Fruit fly (Drosophila melanogaster) whole organism, embryonic: ENCODE measurements around the gene CG15332.

Experiments used
- Atf-2 ChIP-seq: fragments of 200-800 bp; sonication (Bioruptor generic); optimal IDR thresholded peaks from 2 replicates; lab custom pipeline; 2016; ENCODE audit warnings: missing biosample characterization, missing genetic modification characterization
- B-H1 ChIP-seq: fragments of 200-800 bp; sonication (Bioruptor generic); IDR thresholded peaks from 3 replicates; pipeline ENCODE4 v1.3.6; 2022; ENCODE audit warnings: missing biosample characterization, missing genetic modification characterization
- Bgb ChIP-seq: fragments of 200-800 bp; sonication (Bioruptor generic); IDR thresholded peaks from 2 replicates; pipeline ENCODE4 v1.3.6; 2022; ENCODE audit warnings: missing biosample characterization, missing genetic modification characterization; ENCODE audit not compliant: partially characterized antibody
- BtbVII ChIP-seq: fragments of 200-800 bp; sonication (Bioruptor generic); optimal IDR thresholded peaks from 3 replicates; lab custom pipeline; 2017; ENCODE audit warnings: missing biosample characterization, mild to moderate bottlenecking, missing genetic modification characterization
- CG10654 ChIP-seq: fragments of 200-800 bp; sonication (Bioruptor generic); optimal IDR thresholded peaks from 2 replicates; lab custom pipeline; 2016; ENCODE audit warnings: missing biosample characterization, missing genetic modification characterization
- CG11093 ChIP-seq: fragments of 200-800 bp; sonication (Bioruptor generic); IDR thresholded peaks from 3 replicates; pipeline ENCODE4 v1.3.6; 2022; ENCODE audit warnings: missing biosample characterization, missing genetic modification characterization
- CG1233 ChIP-seq: fragments of 200-800 bp; sonication (Bioruptor generic); optimal IDR thresholded peaks from 4 replicates; lab custom pipeline; 2018; ENCODE audit warnings: missing biosample characterization, mild to moderate bottlenecking, missing genetic modification characterization
- CG12942 ChIP-seq: fragments of 200-800 bp; sonication (Bioruptor generic); optimal IDR thresholded peaks from 3 replicates; lab custom pipeline; 2016; ENCODE audit warnings: missing biosample characterization, missing genetic modification characterization
- CG14050 ChIP-seq: fragments of 200-800 bp; sonication (Bioruptor generic); IDR thresholded peaks from 3 replicates; pipeline ENCODE4 v1.3.6; 2022; ENCODE audit warnings: missing biosample characterization, missing genetic modification characterization
- CG18262 ChIP-seq: fragments of 200-800 bp; optimal IDR thresholded peaks from 3 replicates; lab custom pipeline; 2019; ENCODE audit warnings: missing biosample characterization, mild to moderate bottlenecking, missing genetic modification characterization, moderate library complexity
- CG2202 ChIP-seq: fragments of 200-800 bp; sonication (Bioruptor generic); optimal IDR thresholded peaks from 2 replicates; lab custom pipeline; 2018; ENCODE audit warnings: missing biosample characterization, mild to moderate bottlenecking, missing genetic modification characterization
- CG31388 ChIP-seq: fragments of 200-800 bp; sonication (Bioruptor generic); optimal IDR thresholded peaks from 2 replicates; lab custom pipeline; 2016; ENCODE audit warnings: missing biosample characterization, missing genetic modification characterization
- CG4360 ChIP-seq: fragments of 200-800 bp; sonication (Bioruptor generic); IDR thresholded peaks from 2 replicates; pipeline ENCODE4 v1.3.6; 2022; ENCODE audit warnings: missing biosample characterization, missing genetic modification characterization
- CG5953 ChIP-seq: fragments of 200-800 bp; sonication (Bioruptor generic); IDR thresholded peaks from 2 replicates; pipeline ENCODE4 v1.3.6; 2022; ENCODE audit warnings: missing biosample characterization, missing genetic modification characterization
- CG7372 ChIP-seq: fragments of 200-800 bp; sonication (Bioruptor generic); IDR thresholded peaks from 2 replicates; pipeline ENCODE4 v1.3.6; 2022; ENCODE audit warnings: missing biosample characterization, missing genetic modification characterization
- D19A ChIP-seq: fragments of 200-800 bp; optimal IDR thresholded peaks from 3 replicates; lab custom pipeline; 2019; ENCODE audit warnings: missing biosample characterization, mild to moderate bottlenecking, missing genetic modification characterization, moderate library complexity
- Dref ChIP-seq: fragments of 200-800 bp; sonication (Bioruptor generic); IDR thresholded peaks from 2 replicates; pipeline ENCODE4 v1.3.6; 2022; ENCODE audit warnings: missing biosample characterization, missing genetic modification characterization
- E2f2 ChIP-seq: fragments of 200-800 bp; sonication (Bioruptor generic); IDR thresholded peaks from 2 replicates; pipeline ENCODE4 v1.3.6; 2022; ENCODE audit warnings: missing biosample characterization, missing genetic modification characterization
- Eip74EF ChIP-seq, 2 experiments: fragments of 200-800 bp in 1 of 2; fragments of >200 bp in 1 of 2; sonication (Bioruptor generic) in 1 of 2; optimal IDR thresholded peaks; 2 replicates each; lab custom pipeline; 2017 to 2019; ENCODE audit warnings: missing biosample characterization in 2 of 2, missing genetic modification characterization in 2 of 2, mild to moderate bottlenecking in 1 of 2, moderate library complexity in 1 of 2
- Elba2 ChIP-seq: fragments of 200-800 bp; sonication (Bioruptor generic); optimal IDR thresholded peaks from 3 replicates; lab custom pipeline; 2016; ENCODE audit warnings: missing biosample characterization, missing genetic modification characterization
- Ets65A ChIP-seq: fragments of 200-800 bp; sonication (Bioruptor generic); peaks from one replicate; lab custom pipeline; 2016; ENCODE audit warnings: missing biosample characterization, missing genetic modification characterization
- Gsc ChIP-seq: fragments of 200-800 bp; sonication (Bioruptor generic); IDR thresholded peaks from 2 replicates; pipeline ENCODE4 v1.3.6; 2022; ENCODE audit warnings: missing biosample characterization, missing genetic modification characterization
- Gug ChIP-seq: fragments of 200-800 bp; sonication (Bioruptor generic); IDR thresholded peaks from 4 replicates; pipeline ENCODE4 v1.3.6; 2022; ENCODE audit warnings: missing biosample characterization, missing genetic modification characterization
- Hmr ChIP-seq: fragments of 200-800 bp; sonication (Bioruptor generic); optimal IDR thresholded peaks from 3 replicates; lab custom pipeline; 2017; ENCODE audit warnings: mild to moderate bottlenecking, missing biosample characterization, missing genetic modification reagents, missing genetic modification characterization
- Mrtf ChIP-seq: fragments of 200-800 bp; sonication (Bioruptor generic); IDR thresholded peaks from 3 replicates; pipeline ENCODE4 v1.3.6; 2022; ENCODE audit warnings: missing biosample characterization, missing genetic modification characterization
- Optix ChIP-seq: fragments of 200-800 bp; sonication (Bioruptor generic); IDR thresholded peaks from 3 replicates; pipeline ENCODE4 v1.3.6; 2022; ENCODE audit warnings: missing biosample characterization, missing genetic modification characterization
- Ptx1 ChIP-seq: fragments of 200-800 bp; sonication (Bioruptor generic); IDR thresholded peaks from 2 replicates; pipeline ENCODE4 v1.3.6; 2022; ENCODE audit warnings: missing biosample characterization, missing genetic modification characterization
- Rfx ChIP-seq: fragments of 200-800 bp; sonication (Bioruptor generic); IDR thresholded peaks from 2 replicates; pipeline ENCODE4 v1.3.6; 2022; ENCODE audit warnings: missing biosample characterization, missing genetic modification characterization
- Vsx1 ChIP-seq: fragments of 200-800 bp; sonication (Bioruptor generic); optimal IDR thresholded peaks from 2 replicates; lab custom pipeline; 2017; ENCODE audit warnings: missing biosample characterization, mild to moderate bottlenecking, missing genetic modification characterization, missing genetic modification reagents
- ac ChIP-seq: fragments of 200-800 bp; sonication (Bioruptor generic); optimal IDR thresholded peaks from 3 replicates; lab custom pipeline; 2017; ENCODE audit warnings: missing biosample characterization, mild to moderate bottlenecking, missing genetic modification characterization
- bcd ChIP-seq: fragments of 200-800 bp; sonication (Bioruptor generic); optimal IDR thresholded peaks from 2 replicates; lab custom pipeline; 2017; ENCODE audit warnings: missing biosample characterization, mild to moderate bottlenecking, missing genetic modification characterization
- cas ChIP-seq: fragments of 200-800 bp; sonication (Bioruptor generic); IDR thresholded peaks from 2 replicates; pipeline ENCODE4 v1.3.6; 2022; ENCODE audit warnings: missing biosample characterization, missing genetic modification characterization
- croc ChIP-seq: fragments of 200-800 bp; sonication (Bioruptor generic); conservative IDR thresholded peaks from 3 replicates; pipeline ENCODE4 v1.3.6; 2022; ENCODE audit warnings: missing biosample characterization, missing genetic modification characterization
- cwo ChIP-seq: fragments of 200-800 bp; sonication (Bioruptor generic); optimal IDR thresholded peaks from 3 replicates; lab custom pipeline; 2017; ENCODE audit warnings: missing biosample characterization, missing genetic modification characterization, mild to moderate bottlenecking, moderate library complexity, missing genetic modification reagents
- dimm ChIP-seq: fragments of 200-800 bp; sonication (Bioruptor generic); IDR thresholded peaks from 2 replicates; pipeline ENCODE4 v1.3.6; 2022; ENCODE audit warnings: missing biosample characterization, missing genetic modification characterization
- dmrt99B ChIP-seq: fragments of 200-800 bp; sonication (Bioruptor generic); optimal IDR thresholded peaks from 2 replicates; lab custom pipeline; 2018; ENCODE audit warnings: missing biosample characterization, mild to moderate bottlenecking, missing genetic modification characterization, moderate library complexity
- esg ChIP-seq: fragments of 200-800 bp; sonication (Bioruptor generic); conservative IDR thresholded peaks from 2 replicates; pipeline ENCODE4 v1.3.6; 2022; ENCODE audit warnings: missing biosample characterization, missing genetic modification characterization
- eve ChIP-seq, 2 experiments: fragments of >200 bp; optimal IDR thresholded peaks; 2 replicates each; lab custom pipeline; 2017; ENCODE audit warnings: missing biosample characterization in 2 of 2, missing genetic modification characterization in 2 of 2
- ind ChIP-seq: fragments of 200-800 bp; sonication (Bioruptor generic); optimal IDR thresholded peaks from 3 replicates; lab custom pipeline; 2016; ENCODE audit warnings: missing biosample characterization, missing genetic modification characterization
- kay ChIP-seq: fragments of 200-800 bp; sonication (Bioruptor generic); optimal IDR thresholded peaks from 2 replicates; lab custom pipeline; 2016; ENCODE audit warnings: missing biosample characterization, missing genetic modification characterization
- knrl ChIP-seq: fragments of 200-800 bp; sonication (Bioruptor generic); IDR thresholded peaks from 3 replicates; pipeline ENCODE4 v1.3.6; 2022; ENCODE audit warnings: missing biosample characterization, missing genetic modification characterization; ENCODE audit not compliant: partially characterized antibody
- lab ChIP-seq: fragments of 200-800 bp; sonication (Bioruptor generic); optimal IDR thresholded peaks from 3 replicates; lab custom pipeline; 2017; ENCODE audit warnings: missing biosample characterization, missing genetic modification characterization, mild to moderate bottlenecking, moderate library complexity, missing genetic modification reagents
- nerfin-1 ChIP-seq: fragments of 200-800 bp; sonication (Bioruptor generic); optimal IDR thresholded peaks from 3 replicates; lab custom pipeline; 2019; ENCODE audit warnings: missing biosample characterization, mild to moderate bottlenecking, missing genetic modification characterization, moderate library complexity
- pho ChIP-seq: fragments of 200-800 bp; sonication (Bioruptor generic); optimal IDR thresholded peaks from 2 replicates; lab custom pipeline; 2016; ENCODE audit warnings: missing biosample characterization, missing genetic modification characterization
- ranshi ChIP-seq: fragments of 200-800 bp; sonication (Bioruptor generic); IDR thresholded peaks from 2 replicates; pipeline ENCODE4 v1.3.6; 2022; ENCODE audit warnings: missing biosample characterization, missing genetic modification characterization
- sens ChIP-seq: fragments of 200-800 bp; sonication (Bioruptor generic); peaks from one replicate; lab custom pipeline; 2016; ENCODE audit warnings: missing biosample characterization, missing genetic modification characterization
- shn ChIP-seq: fragments of 200-800 bp; sonication (Bioruptor generic); optimal IDR thresholded peaks from 3 replicates; lab custom pipeline; 2016; ENCODE audit warnings: missing biosample characterization, missing genetic modification characterization
- sr ChIP-seq: fragments of 200-800 bp; sonication (Bioruptor generic); IDR thresholded peaks from 3 replicates; pipeline ENCODE4 v1.3.6; 2022; ENCODE audit warnings: missing biosample characterization, missing genetic modification characterization
- sug ChIP-seq: fragments of 200-800 bp; optimal IDR thresholded peaks from 2 replicates; lab custom pipeline; 2019; ENCODE audit warnings: missing biosample characterization, mild to moderate bottlenecking, missing genetic modification characterization, moderate library complexity
- twi ChIP-seq: fragments of 200-800 bp; optimal IDR thresholded peaks from 2 replicates; lab custom pipeline; 2019; ENCODE audit warnings: missing biosample characterization, mild to moderate bottlenecking, missing genetic modification characterization, moderate library complexity
- tx ChIP-seq: fragments of 200-800 bp; sonication (Bioruptor generic); optimal IDR thresholded peaks from 2 replicates; lab custom pipeline; 2016; ENCODE audit warnings: missing biosample characterization, missing genetic modification characterization
- unpg ChIP-seq: fragments of 200-800 bp; sonication (Bioruptor generic); optimal IDR thresholded peaks from 3 replicates; lab custom pipeline; 2018; ENCODE audit warnings: missing biosample characterization, mild to moderate bottlenecking, missing genetic modification characterization, moderate library complexity

The CG15332 gene

dm6 chrX:7970396-7970795 lies 14.6 kb upstream of the CG15332 start (continued):
- peak; percentile 51 for TF ChIP-seq bcd (GFP tag; lab: Kevin White, UChicago)
- no peak for TF ChIP-seq kay
- peak; percentile 2 for TF ChIP-seq Vsx1
- TF ChIP-seq CG1233 (GFP tag; lab: Kevin White, UChicago) = peak; percentile 49
- peak; percentile 40 for TF ChIP-seq sug
- TF ChIP-seq sr (GFP tag; lab: Robert Waterston, UW) = no peak
- no peak for TF ChIP-seq Elba2
- no peak for TF ChIP-seq B-H1 (GFP tag; lab: Robert Waterston, UW)
- TF ChIP-seq Ptx1 = peak; percentile 48
- no peak for TF ChIP-seq Ets65A (GFP tag; lab: Kevin White, UChicago)
- TF ChIP-seq pho = peak; percentile 52
- TF ChIP-seq CG14050 (GFP tag; lab: Robert Waterston, UW) = no peak; the same call in 2 of the 3 replicates
- TF ChIP-seq Eip74EF (GFP tag; optimal IDR thresholded peaks at IDR 0.05; lab: Kevin White, UChicago) = no peak
- TF ChIP-seq Gsc = no peak
- TF ChIP-seq cwo (GFP tag; lab: Kevin White, UChicago) = peak; percentile 25
- peak; percentile 90 for TF ChIP-seq sens (GFP tag; lab: Kevin White, UChicago)
- TF ChIP-seq BtbVII (GFP tag; lab: Kevin White, UChicago) = peak; percentile 38
- TF ChIP-seq knrl = peak; percentile 45; the same call in 2 of the 3 replicates
- TF ChIP-seq unpg (GFP tag; lab: Kevin White, UChicago) = peak; percentile 61
- no peak for TF ChIP-seq CG2202 (tag; lab: Kevin White, UChicago)
- no peak for TF ChIP-seq CG4360
- TF ChIP-seq CG7372 = 0 out of 2 replicates have a peak, but pooled peaks have one; percentile 9
- TF ChIP-seq CG5953 = no peak
- TF ChIP-seq croc (GFP tag; lab: Robert Waterston, UW) = no peak
- TF ChIP-seq Gug (GFP tag; lab: Robert Waterston, UW) = 0 out of 4 replicates have a peak, but pooled peaks have one; percentile 7
- peak; percentile 54 for TF ChIP-seq Rfx (GFP tag; lab: Robert Waterston, UW)
- no peak for TF ChIP-seq twi (tag; lab: Kevin White, UChicago)
- TF ChIP-seq E2f2 (GFP tag; lab: Robert Waterston, UW) = no peak
- peak; percentile 58 for TF ChIP-seq CG18262 (tag; lab: Kevin White, UChicago)
- peak; percentile 66 for TF ChIP-seq dmrt99B (tag; lab: Kevin White, UChicago)
- peak; percentile 31; the same call in 1 of the 2 replicates for TF ChIP-seq Bgb
- TF ChIP-seq Optix (GFP tag; lab: Robert Waterston, UW) = no peak
- peak; percentile 67 for TF ChIP-seq Hmr (GFP tag; lab: Kevin White, UChicago)
- TF ChIP-seq Dref (GFP tag; lab: Robert Waterston, UW) = no peak
- no peak for TF ChIP-seq CG12942 (GFP tag; lab: Kevin White, UChicago)
- TF ChIP-seq ranshi (GFP tag; lab: Robert Waterston, UW) = peak; percentile 29; the same call in 1 of the 2 replicates
- no peak for TF ChIP-seq tx (GFP tag; lab: Kevin White, UChicago)
- no peak for TF ChIP-seq Atf-2 (GFP tag; lab: Kevin White, UChicago)
- peak; percentile 32; the same call in 1 of the 2 replicates for TF ChIP-seq esg (GFP tag; lab: Robert Waterston, UW)
- no peak for TF ChIP-seq ac (GFP tag; lab: Kevin White, UChicago)
- TF ChIP-seq ind (GFP tag; lab: Kevin White, UChicago) = peak; percentile 36
- TF ChIP-seq lab = peak; percentile 73
- 0 out of 3 replicates have a peak, but pooled peaks have one; percentile 38 for TF ChIP-seq CG11093 (GFP tag; lab: Robert Waterston, UW)
- peak; percentile 25 for TF ChIP-seq shn (GFP tag; lab: Kevin White, UChicago)
- no peak for TF ChIP-seq dimm (GFP tag; lab: Robert Waterston, UW)
- TF ChIP-seq D19A (tag; lab: Kevin White, UChicago) = peak; percentile 46
- TF ChIP-seq nerfin-1 = peak; percentile 23
- TF ChIP-seq cas (GFP tag; lab: Robert Waterston, UW) = no peak
- TF ChIP-seq CG10654 (GFP tag; lab: Kevin White, UChicago) = no peak
- peak in 1 of 2 experiments; percentile 53 for TF ChIP-seq eve (GFP tag; optimal IDR thresholded peaks at IDR 0.05; lab: Kevin White, UChicago)
- TF ChIP-seq Mrtf (GFP tag; lab: Robert Waterston, UW) = no peak
- TF ChIP-seq CG31388 (GFP tag; lab: Kevin White, UChicago) = no peak
